Worm (Caenorhabditis elegans) whole organism, L1 larva: ENCODE data around the gene pars-1.
"Not testable (repeated sequence)": the region's sequence is repeated elsewhere in the genome, so short reads cannot be mapped to it uniquely, and the experiment has no call there.

Experiments used
- C04F5.9 ChIP-seq: sonication (generic microtip); optimal IDR thresholded peaks from 2 replicates; lab custom pipeline; 2016; ENCODE audit warnings: missing genetic modification characterization, missing compliant biosample characterization
- C16A3.4 ChIP-seq: fragments of 150-350 bp; optimal IDR thresholded peaks from 2 replicates; lab custom pipeline; 2014; ENCODE audit warnings: missing biosample characterization, missing genetic modification characterization
- F16B12.6 ChIP-seq: fragments of 150-350 bp; optimal IDR thresholded peaks from 2 replicates; lab custom pipeline; 2014; ENCODE audit warnings: missing biosample characterization, missing genetic modification characterization
- Y116A8C.19 ChIP-seq: sonication (generic microtip); optimal IDR thresholded peaks from 2 replicates; lab custom pipeline; 2016; ENCODE audit warnings: missing compliant biosample characterization, missing genetic modification characterization, borderline replicate concordance
- aly-2 ChIP-seq: fragments of 150-350 bp; optimal IDR thresholded peaks from 2 replicates; lab custom pipeline; 2014; ENCODE audit warnings: missing biosample characterization, missing genetic modification characterization
- ama-1 ChIP-seq: fragments of 150-350 bp; optimal IDR thresholded peaks from 2 replicates; lab custom pipeline; 2014
- blmp-1 ChIP-seq: fragments of 150-350 bp; optimal IDR thresholded peaks from 2 replicates; lab custom pipeline; 2014; ENCODE audit warnings: missing biosample characterization, missing genetic modification characterization
- ces-1 ChIP-seq: fragments of 150-350 bp; optimal IDR thresholded peaks from 2 replicates; lab custom pipeline; 2014; ENCODE audit warnings: missing biosample characterization, missing genetic modification reagents, missing genetic modification characterization
- dsc-1 ChIP-seq: sonication (generic microtip); optimal IDR thresholded peaks from 2 replicates; lab custom pipeline; 2016; ENCODE audit warnings: mild to moderate bottlenecking, missing genetic modification characterization, missing compliant biosample characterization
- efl-1 ChIP-seq, 4 experiments: fragments of 150-350 bp; optimal IDR thresholded peaks in 3 of 4; peaks in 1 of 4; 1 replicate in 1 of 4; 2 replicates in 3 of 4; lab custom pipeline; 2014; ENCODE audit warnings: missing biosample characterization in 2 of 4, missing genetic modification characterization in 2 of 4, missing genetic modification reagents in 2 of 4
- egl-27 ChIP-seq, 2 experiments: fragments of 150-350 bp in 1 of 2; sonication (generic microtip); optimal IDR thresholded peaks; 3 replicates each; lab custom pipeline; 2017 to 2018; ENCODE audit warnings: missing biosample characterization in 2 of 2, missing genetic modification characterization in 2 of 2, missing genetic modification reagents in 2 of 2
- elt-2 ChIP-seq: sonication (generic microtip); optimal IDR thresholded peaks from 2 replicates; lab custom pipeline; 2016; ENCODE audit warnings: missing genetic modification characterization, mild to moderate bottlenecking, inconsistent platforms, missing compliant biosample characterization, missing genetic modification reagents
- fkh-10 ChIP-seq: sonication (generic microtip); optimal IDR thresholded peaks from 2 replicates; lab custom pipeline; 2017; ENCODE audit warnings: missing biosample characterization, missing genetic modification reagents, missing genetic modification characterization
- fkh-4 ChIP-seq: sonication (generic microtip); optimal IDR thresholded peaks from 2 replicates; lab custom pipeline; 2016; ENCODE audit warnings: missing compliant biosample characterization, missing genetic modification characterization, borderline replicate concordance
- fkh-8 ChIP-seq: sonication (generic microtip); optimal IDR thresholded peaks from 2 replicates; lab custom pipeline; 2016; ENCODE audit warnings: mild to moderate bottlenecking, missing genetic modification characterization, missing compliant biosample characterization
- grh-1 ChIP-seq: fragments of 200-800 bp; sonication (Bioruptor generic); IDR thresholded peaks from 2 replicates; pipeline ENCODE4 v1.3.6; 2022; ENCODE audit warnings: missing genetic modification reagents, missing genetic modification characterization, missing compliant biosample characterization
- hlh-17 ChIP-seq: fragments of 200-800 bp; sonication (Bioruptor generic); optimal IDR thresholded peaks from 2 replicates; lab custom pipeline; 2018; ENCODE audit warnings: missing genetic modification characterization, mild to moderate bottlenecking, missing compliant biosample characterization, moderate library complexity, borderline replicate concordance
- hlh-4 ChIP-seq: sonication (generic microtip); optimal IDR thresholded peaks from 2 replicates; lab custom pipeline; 2016; ENCODE audit warnings: mild to moderate bottlenecking, missing genetic modification characterization, missing compliant biosample characterization
- irx-1 ChIP-seq: sonication (generic microtip); optimal IDR thresholded peaks from 2 replicates; lab custom pipeline; 2016; ENCODE audit warnings: missing genetic modification characterization, missing compliant biosample characterization
- jun-1 ChIP-seq: fragments of 150-350 bp; optimal IDR thresholded peaks from 2 replicates; lab custom pipeline; 2014; ENCODE audit warnings: missing biosample characterization, missing genetic modification reagents, missing genetic modification characterization
- lin-13 ChIP-seq: fragments of 150-350 bp; optimal IDR thresholded peaks from 2 replicates; lab custom pipeline; 2014; ENCODE audit warnings: missing biosample characterization, missing genetic modification reagents, missing genetic modification characterization
- lin-14 ChIP-seq: fragments of 200-800 bp; sonication (Bioruptor generic); optimal IDR thresholded peaks from 2 replicates; lab custom pipeline; 2018; ENCODE audit warnings: mild to moderate bottlenecking, missing genetic modification characterization, moderate library complexity, missing compliant biosample characterization
- lin-15B ChIP-seq: fragments of 150-350 bp; sonication (generic microtip); optimal IDR thresholded peaks from 3 replicates; lab custom pipeline; 2014; ENCODE audit warnings: missing biosample characterization, missing genetic modification characterization
- lin-39 ChIP-seq: fragments of 150-350 bp; optimal IDR thresholded peaks from 2 replicates; lab custom pipeline; 2014; ENCODE audit warnings: missing biosample characterization, missing genetic modification reagents, missing genetic modification characterization
- lir-3 ChIP-seq: sonication (generic microtip); optimal IDR thresholded peaks from 2 replicates; lab custom pipeline; 2016; ENCODE audit warnings: mild to moderate bottlenecking, missing genetic modification characterization, moderate library complexity, missing compliant biosample characterization; ENCODE audit not compliant: poor library complexity
- nhr-11 ChIP-seq: fragments of 150-350 bp; optimal IDR thresholded peaks from 2 replicates; lab custom pipeline; 2014; ENCODE audit warnings: missing biosample characterization, missing genetic modification characterization
- nhr-12 ChIP-seq: sonication (generic microtip); optimal IDR thresholded peaks from 2 replicates; lab custom pipeline; 2017; ENCODE audit warnings: missing biosample characterization, missing genetic modification characterization
- nhr-237 ChIP-seq: fragments of 150-350 bp; optimal IDR thresholded peaks from 2 replicates; lab custom pipeline; 2014; ENCODE audit warnings: missing biosample characterization, missing genetic modification characterization
- nhr-47 ChIP-seq: sonication (generic microtip); optimal IDR thresholded peaks from 2 replicates; lab custom pipeline; 2016; ENCODE audit warnings: mild to moderate bottlenecking, missing genetic modification characterization, moderate library complexity, missing compliant biosample characterization
- nhr-71 ChIP-seq: sonication (generic microtip); optimal IDR thresholded peaks from 2 replicates; lab custom pipeline; 2016; ENCODE audit warnings: mild to moderate bottlenecking, missing genetic modification characterization, moderate library complexity, missing compliant biosample characterization
- nhr-90 ChIP-seq: sonication (generic microtip); optimal IDR thresholded peaks from 2 replicates; lab custom pipeline; 2016; ENCODE audit warnings: mild to moderate bottlenecking, missing genetic modification characterization, missing compliant biosample characterization; ENCODE audit not compliant: poor library complexity
- pax-3 ChIP-seq: fragments of 200-800 bp; sonication (Bioruptor generic); optimal IDR thresholded peaks from 2 replicates; lab custom pipeline; 2018; ENCODE audit warnings: mild to moderate bottlenecking, missing genetic modification characterization, moderate library complexity, missing compliant biosample characterization
- rnt-1 ChIP-seq: sonication (generic microtip); optimal IDR thresholded peaks from 2 replicates; lab custom pipeline; 2016; ENCODE audit warnings: mild to moderate bottlenecking, missing genetic modification characterization, moderate library complexity, missing compliant biosample characterization
- snpc-4 ChIP-seq: fragments of 150-350 bp; optimal IDR thresholded peaks from 2 replicates; lab custom pipeline; 2014; ENCODE audit warnings: missing biosample characterization, missing genetic modification characterization
- sox-4 ChIP-seq: sonication (generic microtip); optimal IDR thresholded peaks from 2 replicates; lab custom pipeline; 2016; ENCODE audit warnings: missing genetic modification characterization, missing compliant biosample characterization
- sptf-1 ChIP-seq: fragments of 150-350 bp; optimal IDR thresholded peaks from 2 replicates; lab custom pipeline; 2014; ENCODE audit warnings: missing biosample characterization, missing genetic modification characterization
- sup-37 ChIP-seq: fragments of 200-800 bp; sonication (Bioruptor generic); optimal IDR thresholded peaks from 2 replicates; lab custom pipeline; 2018; ENCODE audit warnings: mild to moderate bottlenecking, missing genetic modification characterization, missing compliant biosample characterization
- swsn-7 ChIP-seq: sonication (generic microtip); optimal IDR thresholded peaks from 2 replicates; lab custom pipeline; 2016; ENCODE audit warnings: missing genetic modification characterization, missing compliant biosample characterization
- tbx-2 ChIP-seq: sonication (generic microtip); optimal IDR thresholded peaks from 2 replicates; lab custom pipeline; 2016; ENCODE audit warnings: missing genetic modification characterization, missing compliant biosample characterization
- unc-30 ChIP-seq: sonication (generic microtip); optimal IDR thresholded peaks from 2 replicates; lab custom pipeline; 2017; ENCODE audit warnings: missing biosample characterization, missing genetic modification characterization
- unc-62 ChIP-seq: fragments of 150-350 bp; optimal IDR thresholded peaks from 2 replicates; lab custom pipeline; 2014; ENCODE audit warnings: missing biosample characterization, missing genetic modification reagents, missing genetic modification characterization
- unc-86 ChIP-seq: sonication (generic microtip); optimal IDR thresholded peaks from 2 replicates; lab custom pipeline; 2016; ENCODE audit warnings: missing genetic modification characterization, missing compliant biosample characterization
- vab-15 ChIP-seq: sonication (generic microtip); optimal IDR thresholded peaks from 2 replicates; lab custom pipeline; 2017; ENCODE audit warnings: missing genotype, mild to moderate bottlenecking, missing genetic modification characterization, missing compliant biosample characterization
- ztf-11 ChIP-seq, 2 experiments: sonication (generic microtip); optimal IDR thresholded peaks; 2 replicates each; lab custom pipeline; 2016 to 2017; ENCODE audit warnings: missing genetic modification characterization in 2 of 2, missing biosample characterization in 1 of 2, missing compliant biosample characterization in 1 of 2

pars-1 gene

DNA sequence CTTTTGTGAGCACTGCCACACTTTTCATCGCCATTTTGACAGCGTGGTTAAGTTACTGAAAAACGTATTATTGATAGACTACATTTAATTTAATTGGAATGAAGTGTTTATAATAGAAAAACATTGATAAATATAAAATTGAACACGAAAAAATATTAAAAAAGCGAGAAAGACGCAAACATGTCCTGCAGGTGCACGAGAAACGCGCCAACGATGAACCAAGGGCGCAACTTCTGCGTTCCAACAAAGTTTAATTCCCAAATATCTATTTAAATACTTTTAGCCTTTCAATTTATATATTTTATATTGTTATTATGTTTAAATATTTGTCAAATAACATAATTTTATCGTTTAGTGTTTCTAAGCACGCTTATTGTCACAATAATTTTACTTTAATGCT lies 4.7 kb upstream of the pars-1 start, which contains the start of gene ndus-8 (continued):
- TF ChIP-seq swsn-7 (peak; percentile 78), ztf-11 (tag; optimal IDR thresholded peaks at IDR 0.05; lab: Kevin White, UChicago) (peak in 1 of 2 experiments; percentile 39), jun-1 (tag; lab: Kevin White, UChicago) (peak; percentile 17), lir-3 (tag; lab: Kevin White, UChicago) (peak; percentile 38), fkh-8 (tag; lab: Kevin White, UChicago) (peak; percentile 18), C04F5.9 (peak; percentile 39), unc-30 (no peak), nhr-47 (tag; lab: Kevin White, UChicago) (peak; percentile 76), aly-2 (tag; lab: Kevin White, UChicago) (no peak), grh-1 (GFP tag; lab: Robert Waterston, UW) (no peak), lin-39 (tag; lab: Kevin White, UChicago) (peak; percentile 43), ces-1 (GFP tag; lab: Kevin White, UChicago) (no peak), dsc-1 (peak; percentile 78), C16A3.4 (tag; lab: Kevin White, UChicago) (peak; percentile 79), nhr-12 (tag; lab: Kevin White, UChicago) (no peak), irx-1 (peak; percentile 34), F16B12.6 (tag; lab: Kevin White, UChicago) (peak; percentile 59), sup-37 (GFP tag; lab: Kevin White, UChicago) (no peak), lin-15B (tag; lab: Kevin White, UChicago) (peak; percentile 39), fkh-4 (tag; lab: Kevin White, UChicago) (no peak), pax-3 (no peak), hlh-4 (tag; lab: Kevin White, UChicago) (no peak), blmp-1 (tag; lab: Kevin White, UChicago) (peak; percentile 67), lin-13 (peak; percentile 41), hlh-17 (GFP tag; lab: Kevin White, UChicago) (no peak), nhr-71 (tag; lab: Kevin White, UChicago) (peak; percentile 82), fkh-10 (GFP tag; lab: Kevin White, UChicago) (no peak), Y116A8C.19 (tag; lab: Kevin White, UChicago) (no peak), sox-4 (tag; lab: Kevin White, UChicago) (no peak), sptf-1 (tag; lab: Kevin White, UChicago) (no peak), lin-14 (GFP tag; lab: Kevin White, UChicago) (no peak), ama-1 (lab: Kevin White, UChicago) (no peak), elt-2 (peak; percentile 35), snpc-4 (tag; lab: Kevin White, UChicago) (peak; percentile 52), nhr-237 (no peak), unc-62 (GFP tag; lab: Kevin White, UChicago) (no peak), rnt-1 (tag; lab: Kevin White, UChicago) (peak; percentile 77), vab-15 (tag; lab: Kevin White, UChicago) (no peak), tbx-2 (tag; lab: Kevin White, UChicago) (peak; percentile 69), nhr-11 (tag; lab: Kevin White, UChicago) (no peak), egl-27 (tag; optimal IDR thresholded peaks at IDR 0.05; lab: Kevin White, UChicago) (no peak), unc-86 (tag; lab: Kevin White, UChicago) (peak; percentile 56), nhr-90 (tag; lab: Kevin White, UChicago) (peak; percentile 78)

- TF ChIP-seq efl-1 (optimal IDR thresholded peaks at IDR 0.05; lab: Kevin White, UChicago): peak in 1 of 2 experiments; percentile 24
- not testable (repeated sequence) for TF ChIP-seq efl-1 (GFP tag; optimal IDR thresholded peaks at IDR 0.05 in 1 of 2; lab: Kevin White, UChicago)
Observed at ce11 chrIII:7237877-7238276, 950 bp upstream of the pars-1 start.
